Worm (Caenorhabditis elegans): ENCODE data around the gene akt-2.

DNA sequence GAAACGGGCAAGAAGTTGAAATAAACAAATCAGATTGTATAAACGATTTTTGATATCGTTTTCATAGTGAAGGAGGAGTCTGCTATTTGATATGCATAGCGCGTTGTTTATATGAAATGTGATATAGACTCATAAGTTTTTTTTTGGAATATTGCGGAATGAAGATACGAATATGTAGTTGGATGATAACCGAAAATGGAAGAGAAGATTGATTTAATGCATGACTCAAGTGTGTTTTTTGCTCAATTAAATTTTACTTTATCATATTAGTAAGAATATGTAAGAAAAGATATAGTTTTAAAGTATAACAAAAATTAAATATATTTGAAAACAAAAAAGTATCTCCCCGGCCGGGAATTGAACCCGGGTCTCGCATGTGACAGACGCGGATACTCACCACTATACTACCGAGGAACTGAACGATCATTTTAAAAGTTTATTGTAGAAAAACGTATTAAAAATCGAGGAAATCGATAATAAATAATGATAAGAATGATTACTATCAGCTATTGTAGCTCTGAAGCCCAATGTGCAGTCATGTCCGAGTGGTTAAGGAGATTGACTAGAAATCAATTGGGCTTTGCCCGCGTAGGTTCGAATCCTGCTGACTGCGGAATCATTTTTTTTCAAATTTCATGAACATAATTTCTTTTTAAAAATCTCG, 14.3 kb downstream of the akt-2 start, which contains the start of gene lgc-25:
- TF ChIP-seq madf-9 (GFP tag; conservative IDR thresholded peaks at IDR 0.05) (peak; percentile 70), aly-2 (tag; optimal IDR thresholded peaks at IDR 0.05) (no peak)
